Fruit fly (Drosophila melanogaster): ENCODE data around the gene Ncoa6.

Gene Ncoa6

DNA sequence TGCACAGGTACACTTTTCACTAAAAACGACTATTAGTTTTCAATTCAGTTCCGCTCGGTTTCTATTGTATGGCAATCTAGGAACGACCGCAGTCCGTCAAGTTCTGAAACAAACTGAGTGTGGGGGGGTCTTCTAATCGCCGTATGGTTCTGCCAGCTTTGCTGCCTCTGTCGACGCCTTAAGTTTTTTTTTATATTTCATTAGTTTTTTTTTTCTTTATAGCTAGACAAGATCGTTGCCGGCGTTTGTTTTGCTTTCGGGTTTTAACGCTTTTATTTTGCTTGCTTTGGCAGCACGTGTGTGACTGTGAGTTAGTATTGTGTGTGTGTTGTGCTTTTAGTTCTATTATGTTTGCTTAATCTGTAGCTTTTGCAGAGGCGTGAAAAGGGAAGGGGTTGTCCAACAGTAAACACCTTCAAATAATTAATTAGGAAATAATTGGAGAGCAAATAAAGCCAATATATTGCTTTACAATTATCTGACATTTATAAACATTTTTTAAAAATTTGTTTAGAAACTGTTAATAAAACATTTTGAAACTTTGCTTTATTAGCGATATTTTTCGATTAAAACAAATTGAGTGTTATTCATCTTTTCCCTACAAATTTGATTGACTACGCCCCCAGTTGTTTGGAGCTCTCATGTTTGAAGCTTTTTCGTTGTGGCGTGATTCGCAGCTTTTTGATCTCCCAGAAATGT is 15.8 kb upstream of the Ncoa6 start, which contains the start of gene Acsf2 (continued):
- TF ChIP-seq Gug (GFP tag; IDR thresholded peaks at IDR 0.05) (peak; percentile 94), disco-r (GFP tag; optimal IDR thresholded peaks at IDR 0.05) (peak; percentile 87), D19B (GFP tag; optimal IDR thresholded peaks at IDR 0.05) (peak; percentile 96), wdn (GFP tag; IDR thresholded peaks at IDR 0.05) (peak; percentile 95), CG9609 (GFP tag; optimal IDR thresholded peaks at IDR 0.05) (peak; percentile 94), Dip2 (GFP tag; IDR thresholded peaks at IDR 0.05) (peak; percentile 62; the same call in 1 of the 2 replicates), Meics (GFP tag; optimal IDR thresholded peaks at IDR 0.05) (peak; percentile 99), chm (GFP tag; IDR thresholded peaks at IDR 0.05) (peak; percentile 43; the same call in 1 of the 2 replicates), CG8924 (tag; optimal IDR thresholded peaks at IDR 0.05) (peak; percentile 98), Hmx (GFP tag; optimal IDR thresholded peaks at IDR 0.05) (peak; percentile 94), CG31441 (GFP tag; IDR thresholded peaks at IDR 0.05) (peak; percentile 91), knrl (GFP tag; IDR thresholded peaks at IDR 0.05; ENCODE audit: partially characterized antibody) (no peak), E2f1 (GFP tag; IDR thresholded peaks at IDR 0.05) (peak; percentile 96), CG14710 (tag; optimal IDR thresholded peaks at IDR 0.05) (peak; percentile 13), zf30C (GFP tag; optimal IDR thresholded peaks at IDR 0.05) (no peak), Oli (tag; optimal IDR thresholded peaks at IDR 0.05) (peak; percentile 92), CG17359 (tag; optimal IDR thresholded peaks at IDR 0.05) (peak; percentile 87), br (optimal IDR thresholded peaks at IDR 0.05) (no peak), so (GFP tag; IDR thresholded peaks at IDR 0.05) (peak; percentile 95), cad (GFP tag; optimal IDR thresholded peaks at IDR 0.05) (no peak), CG6854 (GFP tag; optimal IDR thresholded peaks at IDR 0.05) (peak; percentile 94), MBD-R2 (GFP tag; IDR thresholded peaks at IDR 0.05) (peak; percentile 95), prd (optimal IDR thresholded peaks at IDR 0.05) (no peak), prd (GFP tag; IDR thresholded peaks at IDR 0.05) (peak; percentile 96), tin (GFP tag; optimal IDR thresholded peaks at IDR 0.05) (peak; percentile 85), Jarid2 (GFP tag; optimal IDR thresholded peaks at IDR 0.05) (peak; percentile 81), CG11398 (GFP tag; optimal IDR thresholded peaks at IDR 0.05) (peak; percentile 85), h (optimal IDR thresholded peaks at IDR 0.05) (no peak), gcm (GFP tag; optimal IDR thresholded peaks at IDR 0.05) (peak; percentile 72), B-H2 (GFP tag; optimal IDR thresholded peaks at IDR 0.05) (peak; percentile 97), pita (GFP tag; optimal IDR thresholded peaks at IDR 0.05) (no peak), CG9215 (GFP tag; IDR thresholded peaks at IDR 0.05) (peak; percentile 99), trem (tag; optimal IDR thresholded peaks at IDR 0.05) (peak; percentile 21), fru (optimal IDR thresholded peaks at IDR 0.05) (no peak), CG13894 (tag; optimal IDR thresholded peaks at IDR 0.05) (peak; percentile 99), mirr (GFP tag; optimal IDR thresholded peaks at IDR 0.05) (peak; percentile 95), dati (GFP tag; IDR thresholded peaks at IDR 0.05) (no peak), da (GFP tag; optimal IDR thresholded peaks at IDR 0.05) (peak; percentile 79), Spps (tag; optimal IDR thresholded peaks at IDR 0.05) (no peak), caup (GFP tag; optimal IDR thresholded peaks at IDR 0.05; ENCODE audit: severe bottlenecking) (peak; percentile 97), sisA (GFP tag; IDR thresholded peaks at IDR 0.05) (peak; percentile 79), Kr (GFP tag; optimal IDR thresholded peaks at IDR 0.05) (no peak), CG7357 (GFP tag; IDR thresholded peaks at IDR 0.05) (peak; percentile 93), chinmo (GFP tag; IDR thresholded peaks at IDR 0.05; ENCODE audit: partially characterized antibody) (peak; percentile 76; the same call in 1 of the 4 replicates), pum (GFP tag; optimal IDR thresholded peaks at IDR 0.05) (peak; percentile 88), az2 (GFP tag; optimal IDR thresholded peaks at IDR 0.05) (peak; percentile 80), Max (GFP tag; optimal IDR thresholded peaks at IDR 0.05) (peak; percentile 88), CG16813 (GFP tag; IDR thresholded peaks at IDR 0.05; ENCODE audit: partially characterized antibody) (no peak), sob (GFP tag; IDR thresholded peaks at IDR 0.05) (peak; percentile 98), sqz (GFP tag; optimal IDR thresholded peaks at IDR 0.05) (peak; percentile 60), al (GFP tag; IDR thresholded peaks at IDR 0.05) (peak; percentile 99), ab (GFP tag; optimal IDR thresholded peaks at IDR 0.05) (peak; percentile 46)

All from whole organism, embryonic.